Worm (Caenorhabditis elegans): ENCODE data around the gene srw-6.

ce11 chrV:3760839-3761238, 47.6 kb upstream of the srw-6 start, which contains the start of gene oac-55:
- TF ChIP-seq lin-32 (GFP tag; optimal IDR thresholded peaks at IDR 0.05) (no peak), unc-39 (tag; optimal IDR thresholded peaks at IDR 0.05) (no peak), nhr-2 (tag; optimal IDR thresholded peaks at IDR 0.05) (no peak), sptf-1 (tag; optimal IDR thresholded peaks at IDR 0.05) (no peak), ces-1 (GFP tag; optimal IDR thresholded peaks at IDR 0.05) (no peak), ztf-11 (tag; optimal IDR thresholded peaks at IDR 0.05) (no peak), lin-13 (tag; optimal IDR thresholded peaks at IDR 0.05) (no peak), elt-1 (tag; optimal IDR thresholded peaks at IDR 0.05; ENCODE audit: borderline replicate concordance, insufficient read depth) (no peak), ceh-83 (GFP tag; optimal IDR thresholded peaks at IDR 0.05) (no peak), mls-2 (tag; optimal IDR thresholded peaks at IDR 0.05) (no peak), snpc-4 (tag; optimal IDR thresholded peaks at IDR 0.05) (no peak), unc-62 (GFP tag; optimal IDR thresholded peaks at IDR 0.05) (no peak)
